Fruit fly (Drosophila melanogaster): Measurements from ENCODE around the gene msi.

msi gene

dm6 chr3R:25552181-25552580 lies 36.3 kb downstream of the msi start:
- no peak for TF ChIP-seq CG17801 (GFP tag; optimal IDR thresholded peaks at IDR 0.05; ENCODE audit: partially characterized antibody)

- no peak for TF ChIP-seq CG17801 (GFP tag; optimal IDR thresholded peaks at IDR 0.05; ENCODE audit: partially characterized antibody)
These were observed 39.6 kb downstream of the msi start for dm6 chr3R:25555365-25556106.

- TF ChIP-seq CG17801 (GFP tag; optimal IDR thresholded peaks at IDR 0.05; ENCODE audit: partially characterized antibody): no peak
These were observed 43.4 kb downstream of the msi start for dm6 chr3R:25559348-25559747.

dm6 chr3R:25583079-25583478 lies 67.2 kb downstream of the msi start, which contains the start of gene CG4582:
Gene CG4582, minus strand, starts transcription at chr3R:25583179.
- no peak for TF ChIP-seq CG17801 (GFP tag; optimal IDR thresholded peaks at IDR 0.05; ENCODE audit: partially characterized antibody)

dm6 chr3R:25587708-25588107 lies 71.8 kb downstream of the msi start:
- TF ChIP-seq CG17801 (GFP tag; optimal IDR thresholded peaks at IDR 0.05; ENCODE audit: partially characterized antibody): no peak

- TF ChIP-seq CG17801 (GFP tag; optimal IDR thresholded peaks at IDR 0.05; ENCODE audit: partially characterized antibody): no peak
These were observed 72.6 kb downstream of the msi start for dm6 chr3R:25588493-25588892.

- no peak for TF ChIP-seq CG17801 (GFP tag; optimal IDR thresholded peaks at IDR 0.05; ENCODE audit: partially characterized antibody)
These were observed 73.2 kb downstream of the msi start for dm6 chr3R:25589168-25589567.

- TF ChIP-seq CG17801 (GFP tag; optimal IDR thresholded peaks at IDR 0.05; ENCODE audit: partially characterized antibody): no peak
These were observed 75.0 kb downstream of the msi start for dm6 chr3R:25590850-25591410.

- TF ChIP-seq CG17801 (GFP tag; optimal IDR thresholded peaks at IDR 0.05; ENCODE audit: partially characterized antibody): no peak
These were observed 75.6 kb downstream of the msi start for dm6 chr3R:25591500-25591899.

- no peak for TF ChIP-seq CG17801 (GFP tag; optimal IDR thresholded peaks at IDR 0.05; ENCODE audit: partially characterized antibody)
These were observed 78.2 kb downstream of the msi start for dm6 chr3R:25594128-25594527.

- TF ChIP-seq CG17801 (GFP tag; optimal IDR thresholded peaks at IDR 0.05; ENCODE audit: partially characterized antibody): no peak
These were observed 80.5 kb downstream of the msi start for dm6 chr3R:25596274-25597034.

dm6 chr3R:25609027-25609426 lies 93.1 kb downstream of the msi start, which contains the start of gene ymp:
Gene ymp, minus strand, starts transcription at chr3R:25609127.
- no peak for TF ChIP-seq CG17801 (GFP tag; optimal IDR thresholded peaks at IDR 0.05; ENCODE audit: partially characterized antibody)

dm6 chr3R:25613366-25613765 lies 97.4 kb downstream of the msi start, which contains the start of gene CG5079:
Gene CG5079, plus strand, starts transcription at chr3R:25613666.
- TF ChIP-seq CG17801 (GFP tag; optimal IDR thresholded peaks at IDR 0.05; ENCODE audit: partially characterized antibody): no peak

dm6 chr3R:25618114-25618513 lies 102.2 kb downstream of the msi start, which contains the start of gene CG5071:
Gene CG5071, plus strand, starts transcription at chr3R:25618414.
- no peak for TF ChIP-seq CG17801 (GFP tag; optimal IDR thresholded peaks at IDR 0.05; ENCODE audit: partially characterized antibody)
